Worm (Caenorhabditis elegans) whole organism, L1 larva: Measurements from ENCODE around the gene ZK856.16.

Source experiments
- mep-1 ChIP-seq: fragments of 150-350 bp; optimal IDR thresholded peaks from 2 replicates; lab custom pipeline; 2014; ENCODE audit warnings: missing biosample characterization, missing genetic modification characterization
- nhr-76 ChIP-seq: sonication (generic microtip); optimal IDR thresholded peaks from 2 replicates; lab custom pipeline; 2017; ENCODE audit warnings: missing biosample characterization, missing genetic modification characterization
- sox-4 ChIP-seq: sonication (generic microtip); optimal IDR thresholded peaks from 2 replicates; lab custom pipeline; 2016; ENCODE audit warnings: missing genetic modification characterization, missing compliant biosample characterization

ce11 chrV:10224619-10225018, 19.2 kb upstream of the ZK856.16 start:
- no peak for TF ChIP-seq sox-4 (tag; lab: Kevin White, UChicago)
- no peak for TF ChIP-seq nhr-76 (tag; lab: Kevin White, UChicago)
- TF ChIP-seq mep-1 (tag; lab: Kevin White, UChicago): no peak
